Worm (Caenorhabditis elegans) whole organism, dauer: ENCODE results near the gene T12A7.6.

Source experiments
- unc-62 ChIP-seq: sonication (generic microtip); optimal IDR thresholded peaks from 2 replicates; lab custom pipeline; 2017; ENCODE audit warnings: missing biosample characterization, missing genetic modification reagents, missing genetic modification characterization

Gene T12A7.6

ce11 chrIV:11740204-11740603 lies 8.8 kb upstream of the T12A7.6 start, which contains the start of gene K01A6.4:
Gene K01A6.4, minus strand, starts transcription at chrIV:11740304.
- no peak for TF ChIP-seq unc-62

ce11 chrIV:11742406-11742805 lies 6.6 kb upstream of the T12A7.6 start, which contains the start of gene K01A6.5:
Gene K01A6.5, plus strand, starts transcription at chrIV:11742706.
- no peak for TF ChIP-seq unc-62

DNA sequence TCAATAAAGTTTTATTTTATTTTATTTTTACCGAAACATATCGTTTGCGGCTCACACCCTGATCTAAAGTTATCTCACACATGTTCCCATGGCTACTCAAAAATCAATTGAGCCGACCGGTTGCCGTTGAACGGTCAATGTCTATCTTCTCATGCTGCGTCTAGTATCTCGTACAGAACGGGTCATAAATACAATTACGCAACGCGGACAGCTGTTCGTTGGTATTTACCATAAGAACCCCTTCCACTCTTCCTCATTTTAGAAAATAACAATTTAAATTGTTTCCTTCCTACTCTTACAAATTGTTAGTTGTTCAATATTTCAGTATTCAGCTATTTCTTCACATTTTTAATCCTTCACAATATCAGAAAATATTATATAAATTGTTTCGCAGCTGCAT lies 5.2 kb upstream of the T12A7.6 start:
- TF ChIP-seq unc-62, result no peak

DNA sequence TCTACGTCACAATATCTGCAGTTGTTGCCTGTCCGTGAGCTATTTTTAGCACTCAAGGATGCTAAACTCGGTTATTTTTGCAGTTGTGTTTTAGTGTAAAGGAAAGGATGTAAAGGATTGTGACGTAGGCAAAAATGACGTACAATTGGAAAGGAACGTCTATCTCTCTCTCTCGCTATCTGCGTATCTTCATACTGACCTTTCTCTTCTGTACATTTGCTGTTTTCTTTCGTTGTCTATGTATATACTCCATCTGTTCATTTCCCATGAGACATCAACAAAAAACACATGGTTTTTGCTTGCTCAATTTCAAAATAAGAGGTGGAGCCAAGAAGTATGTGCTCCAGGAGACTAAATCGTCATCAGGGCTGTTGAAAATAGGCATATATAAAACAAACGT lies 4.7 kb upstream of the T12A7.6 start:
- no peak for TF ChIP-seq unc-62

ce11 chrIV:11745340-11745739 lies 3.7 kb upstream of the T12A7.6 start, which contains the start of gene gem-4:
Gene gem-4, plus strand, starts transcription at chrIV:11745640.
- TF ChIP-seq unc-62, result no peak

DNA sequence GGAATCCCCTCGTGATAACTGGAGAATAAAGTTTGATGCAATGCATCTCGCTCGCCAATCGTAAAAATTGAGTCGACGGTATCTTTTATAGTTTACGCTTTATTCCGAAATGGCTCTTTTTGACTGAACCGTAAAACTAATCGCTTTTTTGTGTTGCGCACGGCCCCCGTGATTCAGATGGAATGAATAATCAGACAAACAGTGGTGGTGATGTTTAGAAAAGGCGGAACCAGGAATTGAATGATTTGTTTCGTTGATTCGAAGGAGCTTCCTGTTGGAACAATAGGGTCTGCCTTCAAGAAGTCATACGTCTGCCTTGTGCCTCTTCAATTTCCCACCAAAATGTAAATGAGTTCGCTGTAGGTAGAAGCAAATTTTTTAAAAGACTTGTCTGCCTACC lies 5.3 kb downstream of the T12A7.6 start, which contains the start of gene scl-18:
Gene scl-18 (minus strand): TSS at position 101 of the 400 bp plus-strand sequence.
- TF ChIP-seq unc-62, result no peak

DNA sequence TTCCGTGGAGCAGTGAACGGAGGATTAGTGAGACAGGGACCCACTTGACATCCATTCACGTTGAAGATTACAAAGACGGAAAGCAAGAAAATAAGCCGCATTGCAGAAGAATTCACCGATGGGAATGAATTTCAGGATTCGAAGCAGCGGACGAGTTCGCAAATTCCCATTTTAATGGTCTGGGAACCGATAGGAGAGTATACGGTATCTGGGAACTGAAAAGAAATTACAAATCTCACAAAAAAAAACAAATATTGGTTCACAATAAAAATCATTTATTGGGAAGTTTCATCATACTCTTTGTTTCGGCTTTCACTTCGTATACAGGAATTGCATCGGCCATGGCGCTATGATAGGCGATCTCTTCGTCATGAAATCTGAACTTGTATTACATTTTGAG lies 6.0 kb downstream of the T12A7.6 start, which contains the start of gene T12A7.10:
Gene T12A7.10 (minus strand): TSS at position 101 of the 400 bp plus-strand sequence.
- TF ChIP-seq unc-62, result no peak

- TF ChIP-seq unc-62, result no peak
Observed at ce11 chrIV:11755907-11756306, 6.9 kb downstream of the T12A7.6 start, which contains the start of gene T12A7.9. Gene T12A7.9, minus strand, starts transcription at chrIV:11756007.

- no peak for TF ChIP-seq unc-62
Observed at ce11 chrIV:11759852-11760251, 10.8 kb downstream of the T12A7.6 start.

DNA sequence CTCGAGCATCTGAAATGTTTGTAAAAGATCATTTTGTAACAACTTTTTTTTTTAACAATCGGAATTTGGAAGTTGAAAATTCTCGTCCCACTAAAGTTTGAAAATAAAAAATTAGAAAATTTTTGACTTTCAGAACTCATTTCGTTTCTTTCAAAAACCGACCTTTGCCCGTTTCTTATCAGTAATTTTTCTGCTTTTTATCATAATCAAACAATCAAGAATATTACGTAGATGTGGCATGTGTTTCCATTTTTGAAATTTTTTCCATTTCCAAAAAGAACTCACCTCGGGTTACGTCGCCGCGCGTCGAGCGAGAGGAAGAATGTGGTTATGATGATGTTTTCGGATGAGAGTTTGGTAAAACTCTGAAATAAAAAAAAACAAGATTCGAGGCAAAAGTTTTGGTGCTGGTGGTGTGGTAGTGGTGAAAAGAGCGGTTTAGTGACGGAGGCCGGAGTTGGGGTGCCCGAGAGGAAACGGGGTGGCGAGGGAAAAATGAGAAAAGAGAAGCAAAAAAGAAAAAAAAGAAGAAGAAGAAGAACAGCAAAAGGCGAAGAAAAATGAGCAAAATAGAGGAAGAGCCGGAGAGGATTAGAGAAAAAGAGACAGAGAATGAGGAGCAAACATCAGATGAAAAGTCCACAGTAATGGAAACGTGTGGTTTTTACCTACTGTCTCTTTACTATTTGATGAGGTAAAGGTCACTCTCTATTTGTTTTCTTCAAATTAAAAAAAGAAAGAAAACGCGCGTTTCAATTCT lies 11.9 kb downstream of the T12A7.6 start, which contains the start of gene T12A7.2:
Gene T12A7.2 (minus strand): TSS at position 412 of the 760 bp plus-strand sequence.
- TF ChIP-seq unc-62, result no peak

- TF ChIP-seq unc-62, result no peak
Observed at ce11 chrIV:11765507-11765906, 16.5 kb downstream of the T12A7.6 start.

DNA sequence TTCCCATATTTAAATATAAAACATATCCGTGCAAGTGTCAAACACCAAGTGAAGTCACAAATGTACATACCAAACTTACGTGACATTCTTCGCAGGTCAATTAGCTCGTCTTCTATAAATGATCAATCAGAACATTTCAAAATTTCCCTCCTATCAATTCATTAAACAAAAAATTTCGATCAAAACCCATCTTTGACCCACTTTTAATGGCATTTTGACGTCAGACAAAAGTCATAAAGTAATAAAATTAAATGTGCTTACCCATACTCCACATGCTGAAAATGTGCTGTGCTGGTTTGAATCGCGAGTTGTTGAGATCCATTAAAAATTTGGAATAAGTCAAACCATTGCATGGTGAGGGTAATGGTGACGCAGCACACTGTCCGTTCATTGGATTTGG lies 20.7 kb downstream of the T12A7.6 start:
- TF ChIP-seq unc-62, result no peak

DNA sequence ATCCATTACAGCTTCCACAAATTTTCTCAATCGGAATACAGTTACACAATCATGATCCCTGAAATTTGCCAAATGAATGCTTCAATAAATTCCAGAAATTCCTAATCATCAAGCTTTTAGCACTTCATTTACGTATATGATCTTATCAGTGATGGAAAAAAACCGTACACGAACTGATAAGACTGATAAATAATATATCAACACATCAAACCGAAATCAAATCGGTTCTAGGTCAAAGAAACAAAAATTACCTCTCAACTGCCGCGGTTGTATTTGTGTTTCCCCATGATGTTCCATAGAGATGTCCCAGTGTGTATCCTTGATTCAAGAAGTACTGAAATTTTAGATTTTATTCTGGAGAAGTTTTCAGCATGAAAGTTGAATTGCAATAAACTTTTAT lies 22.0 kb downstream of the T12A7.6 start:
- TF ChIP-seq unc-62, result no peak

ce11 chrIV:11772119-11772518 lies 23.1 kb downstream of the T12A7.6 start:
- no peak for TF ChIP-seq unc-62

ce11 chrIV:11773692-11774225 lies 24.7 kb downstream of the T12A7.6 start, which contains the start of gene lips-5:
Gene lips-5, minus strand, starts transcription at chrIV:11773742.
- no peak for TF ChIP-seq unc-62

DNA sequence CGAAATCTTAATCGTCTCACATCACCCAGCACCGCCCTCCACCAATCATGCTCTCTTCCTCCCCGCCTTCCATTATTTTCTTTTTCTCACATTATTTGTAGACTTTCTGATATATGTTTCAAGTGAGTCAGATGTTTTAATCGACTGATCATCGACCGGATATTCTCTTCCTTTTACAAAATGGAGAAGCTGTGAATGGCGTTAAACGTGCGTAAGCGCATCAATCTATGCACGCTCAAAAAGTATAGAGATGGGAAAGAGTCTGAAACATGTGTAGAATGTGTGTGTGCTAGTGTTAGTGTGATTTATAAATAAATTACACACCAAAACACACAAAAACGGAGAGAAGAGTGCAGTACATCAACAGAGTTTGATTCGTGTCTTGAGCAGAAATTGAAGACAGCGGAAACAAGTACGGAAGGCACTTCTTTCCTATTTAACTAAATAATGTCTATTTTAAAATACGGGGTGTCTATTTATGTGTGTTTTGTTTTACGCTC lies 28.0 kb downstream of the T12A7.6 start:
- no peak for TF ChIP-seq unc-62

- no peak for TF ChIP-seq unc-62
Observed at ce11 chrIV:11779028-11779427, 30.0 kb downstream of the T12A7.6 start, which contains the start of gene lpr-2. Gene lpr-2, plus strand, starts transcription at chrIV:11779216.

- no peak for TF ChIP-seq unc-62
Observed at ce11 chrIV:11782846-11783245, 33.8 kb downstream of the T12A7.6 start.
